Worm (Caenorhabditis elegans) whole organism, L3 larva: ENCODE measurements around the gene idh-1.

ENCODE experiments used
- aly-2 ChIP-seq: fragments of 150-350 bp; optimal IDR thresholded peaks from 2 replicates; lab custom pipeline; 2014; ENCODE audit warnings: missing biosample characterization, missing genetic modification characterization
- elt-2 ChIP-seq: sonication (generic microtip); optimal IDR thresholded peaks from 2 replicates; lab custom pipeline; 2016; ENCODE audit warnings: missing genetic modification reagents, mild to moderate bottlenecking, missing genetic modification characterization, missing compliant biosample characterization
- elt-3 ChIP-seq, 3 experiments: fragments of 150-350 bp in 1 of 3; sonication (generic microtip) in 2 of 3; optimal IDR thresholded peaks; 2 replicates in 2 of 3; 4 replicates in 1 of 3; lab custom pipeline; 2014 to 2017; ENCODE audit warnings: missing biosample characterization in 3 of 3, missing genetic modification characterization in 3 of 3
- fkh-2 ChIP-seq: fragments of 150-350 bp; optimal IDR thresholded peaks from 2 replicates; lab custom pipeline; 2014; ENCODE audit warnings: missing biosample characterization, missing genetic modification reagents, missing genetic modification characterization
- fos-1 ChIP-seq: fragments of 150-350 bp; optimal IDR thresholded peaks from 2 replicates; lab custom pipeline; 2014; ENCODE audit warnings: missing biosample characterization, missing genetic modification characterization
- nhr-76 ChIP-seq: fragments of 150-350 bp; sonication (generic microtip); optimal IDR thresholded peaks from 5 replicates; lab custom pipeline; 2014; ENCODE audit warnings: missing biosample characterization, missing genetic modification characterization
- snpc-4 ChIP-seq: fragments of 150-350 bp; optimal IDR thresholded peaks from 2 replicates; lab custom pipeline; 2014; ENCODE audit warnings: missing biosample characterization, missing genetic modification characterization
- tbx-2 ChIP-seq: sonication (generic microtip); optimal IDR thresholded peaks from 2 replicates; lab custom pipeline; 2016; ENCODE audit warnings: mild to moderate bottlenecking, missing genetic modification characterization, missing compliant biosample characterization

DNA sequence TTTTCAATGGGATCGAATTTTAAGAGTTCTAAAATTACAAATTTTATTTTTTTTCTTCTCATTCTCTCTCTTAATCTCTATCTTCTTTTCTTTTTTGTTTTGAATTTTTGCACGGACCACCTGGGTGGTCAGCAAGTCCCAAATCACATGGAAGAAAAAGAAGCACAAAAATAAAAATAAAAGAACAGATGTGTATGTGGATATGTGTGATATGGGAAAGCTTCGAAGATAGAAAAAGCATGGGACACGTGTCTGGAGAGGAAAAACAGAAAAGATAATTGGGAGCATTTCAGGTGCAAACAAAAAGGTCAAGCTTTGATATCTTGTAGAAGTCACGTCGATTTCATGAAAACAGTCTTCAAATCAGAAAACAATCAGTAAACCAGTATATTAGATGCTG lies 6.3 kb upstream of the idh-1 start, which contains the start of gene hsp-12.6:
- TF ChIP-seq snpc-4 (tag; lab: Kevin White, UChicago) (no peak), aly-2 (tag; lab: Kevin White, UChicago) (no peak), fos-1 (tag; lab: Kevin White, UChicago) (no peak), tbx-2 (tag; lab: Kevin White, UChicago) (no peak), nhr-76 (tag; lab: Kevin White, UChicago) (no peak), elt-3 (tag; optimal IDR thresholded peaks at IDR 0.05; lab: Kevin White, UChicago) (no peak), fkh-2 (tag; lab: Kevin White, UChicago) (no peak), elt-2 (tag; lab: Kevin White, UChicago) (no peak)
